Worm (Caenorhabditis elegans) whole organism, L3 larva: ENCODE data around the gene flh-3.
"Not testable (repeated sequence)": the region's sequence is repeated elsewhere in the genome, so short reads cannot be mapped to it uniquely, and the experiment has no call there.

Experiments used
- elt-3 ChIP-seq, 3 experiments: fragments of 150-350 bp in 1 of 3; sonication (generic microtip) in 2 of 3; optimal IDR thresholded peaks; 2 replicates in 2 of 3; 4 replicates in 1 of 3; lab custom pipeline; 2014 to 2017; ENCODE audit warnings: missing biosample characterization in 3 of 3, missing genetic modification characterization in 3 of 3
- lin-39 ChIP-seq: fragments of 150-350 bp; optimal IDR thresholded peaks from 2 replicates; lab custom pipeline; 2018; ENCODE audit warnings: missing biosample characterization, missing genetic modification reagents, missing genetic modification characterization

- TF ChIP-seq elt-3 (tag; optimal IDR thresholded peaks at IDR 0.05; lab: Kevin White, UChicago); lin-39 (tag; lab: Kevin White, UChicago): not testable (repeated sequence)
These were observed 16.4 kb downstream of the flh-3 start, which contains the start of gene nhr-267 for ce11 chrIV:9286305-9286704.
